Worm (Caenorhabditis elegans): ENCODE results near the gene F25D1.5.

DNA sequence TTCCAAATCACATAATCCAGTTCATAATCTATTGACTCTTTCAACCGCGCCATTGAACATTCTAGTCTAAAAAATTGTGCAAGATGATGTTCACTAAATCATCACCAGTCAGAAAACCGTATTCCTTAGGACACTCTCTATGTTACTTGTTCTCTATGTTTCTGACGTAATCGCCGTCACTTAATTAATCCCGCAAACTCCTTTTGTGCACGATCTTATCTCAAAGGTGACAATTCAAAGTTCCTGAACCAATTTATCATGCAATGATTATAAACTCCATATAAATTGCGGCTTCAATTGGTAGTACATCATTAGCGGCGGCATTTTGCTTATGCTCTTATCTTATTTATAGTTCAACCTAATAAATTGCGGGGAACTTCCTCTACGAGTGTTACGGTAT, 16.2 kb upstream of the F25D1.5 start:
- no peak for TF ChIP-seq hmg-1.2 (GFP tag; IDR thresholded peaks at IDR 0.05)
- no peak for TF ChIP-seq F23B12.7 (tag; optimal IDR thresholded peaks at IDR 0.05; ENCODE audit: insufficient read depth)
- TF ChIP-seq pha-4 (tag; optimal IDR thresholded peaks at IDR 0.05), result no peak
- no peak for TF ChIP-seq fkh-3 (tag; optimal IDR thresholded peaks at IDR 0.05)
- no peak for TF ChIP-seq aptf-2 (GFP tag; conservative IDR thresholded peaks at IDR 0.05)
- TF ChIP-seq nfya-1 (tag; optimal IDR thresholded peaks at IDR 0.05; ENCODE audit: borderline replicate concordance, insufficient read depth), result no peak
- TF ChIP-seq dpl-1 (GFP tag; optimal IDR thresholded peaks at IDR 0.05), result no peak
- TF ChIP-seq F37B4.10 (GFP tag; IDR thresholded peaks at IDR 0.05), result no peak
- no peak for TF ChIP-seq rpc-1 (optimal IDR thresholded peaks at IDR 0.05)
- TF ChIP-seq rpc-1 (tag; optimal IDR thresholded peaks at IDR 0.05), result no peak
